Worm (Caenorhabditis elegans) whole organism, late embryonic: ENCODE results near the gene slc-9B.1.

Experiments used
- ceh-14 ChIP-seq: sonication (generic microtip); optimal IDR thresholded peaks from 2 replicates; lab custom pipeline; 2016; ENCODE audit warnings: missing genotype, missing genetic modification characterization, missing compliant biosample characterization
- elt-2 ChIP-seq: sonication (generic microtip); optimal IDR thresholded peaks from 2 replicates; lab custom pipeline; 2016; ENCODE audit warnings: missing genetic modification reagents, missing genetic modification characterization, missing compliant biosample characterization
- ets-4 ChIP-seq: sonication (generic microtip); optimal IDR thresholded peaks from 2 replicates; lab custom pipeline; 2016; ENCODE audit warnings: missing genetic modification characterization, missing compliant biosample characterization
- fkh-10 ChIP-seq: fragments of 150-350 bp; optimal IDR thresholded peaks from 2 replicates; lab custom pipeline; 2014; ENCODE audit warnings: missing biosample characterization, missing genetic modification reagents, missing genetic modification characterization
- nhr-11 ChIP-seq: fragments of 150-350 bp; optimal IDR thresholded peaks from 2 replicates; lab custom pipeline; 2014; ENCODE audit warnings: missing biosample characterization, missing genetic modification characterization
- syd-9 ChIP-seq: sonication (generic microtip); optimal IDR thresholded peaks from 2 replicates; lab custom pipeline; 2016; ENCODE audit warnings: mild to moderate bottlenecking, missing genetic modification characterization, moderate library complexity, missing compliant biosample characterization
- zip-5 ChIP-seq: sonication (generic microtip); optimal IDR thresholded peaks from 2 replicates; lab custom pipeline; 2016; ENCODE audit warnings: missing genetic modification characterization, missing compliant biosample characterization
- ztf-16 ChIP-seq: sonication (generic microtip); optimal IDR thresholded peaks from 2 replicates; lab custom pipeline; 2017; ENCODE audit warnings: missing genetic modification characterization, missing compliant biosample characterization

DNA sequence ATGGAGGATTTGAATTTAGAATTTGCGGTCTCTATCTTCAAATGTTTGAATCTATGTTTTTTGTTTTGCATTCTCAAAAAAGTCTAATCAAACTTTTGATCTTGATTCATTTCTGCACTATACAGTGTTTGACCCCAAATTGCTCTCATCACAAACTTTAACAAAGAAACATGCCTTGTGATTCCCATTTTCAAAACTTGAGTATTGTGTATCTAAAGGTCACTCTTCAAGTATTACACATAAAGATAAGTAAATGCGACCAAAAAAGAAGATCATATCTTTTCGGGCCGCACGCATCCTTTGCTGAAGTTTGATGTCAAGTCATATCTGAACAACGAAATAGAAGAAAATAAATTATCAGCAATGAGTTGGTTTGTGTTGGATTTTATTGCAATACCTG is 22.5 kb downstream of the slc-9B.1 start:
- no peak for TF ChIP-seq nhr-11 (tag; lab: Kevin White, UChicago)
- TF ChIP-seq ztf-16 (tag; lab: Kevin White, UChicago): no peak
- TF ChIP-seq ets-4 (tag; lab: Kevin White, UChicago): no peak
- TF ChIP-seq zip-5: no peak
- TF ChIP-seq elt-2: no peak
- no peak for TF ChIP-seq ceh-14 (tag; lab: Kevin White, UChicago)
- no peak for TF ChIP-seq fkh-10 (GFP tag; lab: Kevin White, UChicago)
- no peak for TF ChIP-seq syd-9 (tag; lab: Kevin White, UChicago)
